Worm (Caenorhabditis elegans): ENCODE results near the gene T06E6.1.

DNA sequence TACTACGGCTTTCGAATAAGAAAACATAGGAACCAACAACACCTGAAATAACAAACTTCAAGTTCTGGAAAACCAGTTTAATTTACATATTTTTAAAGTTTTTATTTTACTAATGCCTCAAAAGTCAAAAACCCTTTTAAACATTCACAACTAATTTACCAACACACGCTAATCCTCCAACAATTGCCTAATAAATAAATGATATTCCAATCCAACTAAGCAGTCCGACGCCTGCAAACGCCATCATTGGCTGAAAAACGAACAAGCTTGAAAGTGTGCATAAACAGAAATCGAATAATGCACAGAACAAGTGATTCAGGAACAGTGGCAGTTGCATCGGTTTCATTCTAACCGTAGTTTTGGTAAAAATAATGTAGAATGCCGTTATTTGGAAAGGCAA, 27.0 kb downstream of the T06E6.1 start:
- no peak for TF ChIP-seq nhr-76 (tag; optimal IDR thresholded peaks at IDR 0.05)
- no peak for TF ChIP-seq nhr-12 (tag; optimal IDR thresholded peaks at IDR 0.05)
- no peak for TF ChIP-seq ceh-83 (GFP tag; optimal IDR thresholded peaks at IDR 0.05)

Measured in whole organism, mixed stage, embryonic.